Worm (Caenorhabditis elegans) whole organism, early embryonic: Measurements from ENCODE around the gene asna-1.

Experiments
- B0310.2 ChIP-seq: sonication (generic microtip); optimal IDR thresholded peaks from 2 replicates; lab custom pipeline; 2016; ENCODE audit warnings: mild to moderate bottlenecking, missing genetic modification characterization, missing compliant biosample characterization
- F13C5.2 ChIP-seq: sonication (generic microtip); optimal IDR thresholded peaks from 2 replicates; lab custom pipeline; 2017; ENCODE audit warnings: mild to moderate bottlenecking, missing genetic modification characterization, inconsistent platforms, missing compliant biosample characterization
- aly-1 ChIP-seq: sonication (generic microtip); optimal IDR thresholded peaks from 2 replicates; lab custom pipeline; 2016; ENCODE audit warnings: missing genetic modification characterization, missing compliant biosample characterization
- ama-1 ChIP-seq: fragments of 150-350 bp; optimal IDR thresholded peaks from 2 replicates; lab custom pipeline; 2014
- ceh-13 ChIP-seq: fragments of 200-800 bp; sonication (Bioruptor generic); optimal IDR thresholded peaks from 2 replicates; lab custom pipeline; 2018; ENCODE audit warnings: mild to moderate bottlenecking, missing genetic modification characterization, missing compliant biosample characterization
- ceh-36 ChIP-seq: sonication (generic microtip); optimal IDR thresholded peaks from 2 replicates; lab custom pipeline; 2016; ENCODE audit warnings: missing genetic modification characterization, inconsistent platforms, missing compliant biosample characterization
- ets-7 ChIP-seq: sonication (generic microtip); optimal IDR thresholded peaks from 2 replicates; lab custom pipeline; 2016; ENCODE audit warnings: missing genotype, missing genetic modification characterization, missing compliant biosample characterization
- flt-1 ChIP-seq: fragments of 200-800 bp; sonication (Bioruptor generic); IDR thresholded peaks from 2 replicates; pipeline ENCODE4 v1.3.6; 2022; ENCODE audit warnings: missing genetic modification characterization, missing compliant biosample characterization
- hmbx-1 ChIP-seq: sonication (generic microtip); optimal IDR thresholded peaks from 2 replicates; lab custom pipeline; 2016; ENCODE audit warnings: mild to moderate bottlenecking, missing genetic modification characterization, missing compliant biosample characterization
- hmg-4 ChIP-seq: fragments of 200-800 bp; sonication (Bioruptor generic); optimal IDR thresholded peaks from 2 replicates; lab custom pipeline; 2018; ENCODE audit warnings: mild to moderate bottlenecking, missing genetic modification characterization, missing compliant biosample characterization
- hnd-1 ChIP-seq: sonication (generic microtip); optimal IDR thresholded peaks from 2 replicates; lab custom pipeline; 2016; ENCODE audit warnings: missing genetic modification characterization, missing compliant biosample characterization
- pes-1 ChIP-seq: fragments of 200-800 bp; sonication (Bioruptor generic); IDR thresholded peaks from 2 replicates; pipeline ENCODE4 v1.3.6; 2022; ENCODE audit warnings: missing genetic modification reagents, missing genetic modification characterization, missing compliant biosample characterization
- scrt-1 ChIP-seq: fragments of 200-800 bp; sonication (Bioruptor generic); IDR thresholded peaks from 2 replicates; pipeline ENCODE4 v1.3.6; 2022; ENCODE audit warnings: missing genetic modification characterization, missing compliant biosample characterization
- sea-1 ChIP-seq: fragments of 200-800 bp; sonication (Bioruptor generic); conservative IDR thresholded peaks from 2 replicates; pipeline ENCODE4 v1.3.6; 2022; ENCODE audit warnings: missing genetic modification characterization, missing compliant biosample characterization
- tbx-11 ChIP-seq: fragments of 200-800 bp; sonication (Bioruptor generic); IDR thresholded peaks from 2 replicates; pipeline ENCODE4 v1.3.6; 2022; ENCODE audit warnings: missing genetic modification characterization, missing compliant biosample characterization
- tbx-37 ChIP-seq: fragments of 200-800 bp; sonication (Bioruptor generic); conservative IDR thresholded peaks from 2 replicates; pipeline ENCODE4 v1.3.6; 2022; ENCODE audit warnings: missing genetic modification reagents, missing genetic modification characterization, missing compliant biosample characterization
- tra-4 ChIP-seq: sonication (generic microtip); optimal IDR thresholded peaks from 2 replicates; lab custom pipeline; 2017; ENCODE audit warnings: missing genetic modification characterization, missing compliant biosample characterization

asna-1 gene

DNA sequence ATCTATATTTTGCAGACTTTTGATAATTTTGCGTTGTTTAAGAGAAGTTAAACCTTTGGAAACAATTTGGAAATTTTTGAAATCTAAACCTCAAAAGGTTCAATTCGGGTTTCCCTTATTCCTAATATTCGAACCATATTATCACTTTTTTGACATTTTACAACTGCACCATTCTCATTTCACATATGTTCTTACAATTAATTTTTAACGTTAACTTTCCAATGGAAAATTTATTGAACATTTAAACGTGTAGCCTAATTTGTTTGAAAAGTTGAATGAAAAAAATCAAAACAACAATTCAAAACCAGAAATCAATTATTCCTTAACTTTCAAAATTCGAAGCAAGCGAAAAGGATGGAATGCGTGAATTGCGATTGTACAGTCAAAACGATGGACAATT lies 29.1 kb downstream of the asna-1 start, which contains the start of gene ZK637.12:
TSS of gene ZK637.12 (plus strand) at position 301 of the 400 bp plus-strand sequence.
- TF ChIP-seq tbx-11 (GFP tag; lab: Robert Waterston, UW) = no peak
- TF ChIP-seq B0310.2 = no peak
- TF ChIP-seq hmbx-1 = no peak
- TF ChIP-seq tbx-37 (GFP tag; lab: Robert Waterston, UW) = no peak

DNA sequence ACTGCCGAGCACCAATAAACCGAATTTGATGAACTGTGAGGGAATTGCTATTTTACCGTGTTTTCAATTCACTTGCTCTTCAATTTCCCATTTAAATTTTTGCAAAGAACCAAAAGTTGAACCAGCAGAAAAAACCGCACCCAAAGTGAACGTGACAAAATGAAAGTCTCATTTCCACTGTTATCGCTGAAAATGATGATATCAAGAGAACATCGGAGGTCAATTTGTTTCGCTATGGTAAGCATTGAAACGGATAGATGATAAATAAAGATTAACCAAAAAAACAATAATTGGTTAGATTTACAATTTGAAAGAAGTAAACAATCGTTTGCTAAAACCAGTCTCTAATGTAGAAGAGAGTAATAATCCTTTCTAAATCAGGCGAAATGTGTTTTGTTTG lies 30.7 kb downstream of the asna-1 start:
- TF ChIP-seq ceh-36 = no peak
- TF ChIP-seq hmbx-1 = no peak
- no peak for TF ChIP-seq ama-1 (lab: Kevin White, UChicago)
- TF ChIP-seq scrt-1 = no peak
- no peak for TF ChIP-seq tbx-11 (GFP tag; lab: Robert Waterston, UW)
- no peak for TF ChIP-seq tra-4

DNA sequence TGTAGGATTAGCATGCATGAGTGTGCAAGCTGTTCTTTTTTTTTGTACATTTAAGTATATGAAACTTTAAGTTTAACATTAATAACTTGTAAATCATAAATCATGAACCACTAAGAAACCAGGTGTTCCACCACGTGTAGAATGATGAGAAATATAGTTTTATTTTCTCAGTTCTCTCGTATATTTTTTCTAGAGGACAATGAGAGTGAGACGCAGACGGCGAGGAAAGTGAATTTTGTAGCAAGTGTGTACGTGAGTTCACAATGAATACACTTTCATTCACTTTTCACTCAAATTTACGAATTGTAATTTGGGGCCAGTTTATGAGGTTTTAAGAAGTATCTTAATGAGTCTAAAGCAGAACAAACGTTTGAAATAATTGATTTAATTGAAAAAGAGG lies 31.6 kb downstream of the asna-1 start:
- TF ChIP-seq ama-1 (lab: Kevin White, UChicago) (no peak), flt-1 (GFP tag; lab: Robert Waterston, UW) (no peak), ets-7 (tag; lab: Kevin White, UChicago) (no peak), F13C5.2 (tag; lab: Kevin White, UChicago) (no peak), scrt-1 (no peak), hnd-1 (tag; lab: Kevin White, UChicago) (no peak), ceh-13 (GFP tag; lab: Kevin White, UChicago) (no peak), sea-1 (no peak), aly-1 (tag; lab: Kevin White, UChicago) (no peak), B0310.2 (no peak), tbx-37 (GFP tag; lab: Robert Waterston, UW) (no peak)

DNA sequence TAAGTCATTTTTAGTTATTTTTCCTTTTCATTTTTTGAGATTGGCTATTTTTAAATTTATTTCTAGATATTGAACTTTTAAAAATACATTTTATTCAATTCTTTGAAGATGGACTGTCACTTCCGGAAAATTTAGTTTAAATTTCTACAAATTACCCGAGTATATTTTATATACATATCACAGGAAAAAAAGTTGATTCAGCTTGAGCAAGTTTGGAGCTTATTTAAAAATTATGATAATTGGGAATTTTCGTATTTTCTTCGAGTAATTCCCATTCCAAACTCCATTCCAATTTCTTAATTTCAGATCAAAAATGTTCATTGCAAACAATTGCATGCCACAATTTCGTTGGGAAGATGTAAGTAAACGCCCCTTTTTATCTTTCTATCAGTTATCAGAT lies 34.8 kb downstream of the asna-1 start, which contains the start of gene arrd-15:
TSS of gene arrd-15 (plus strand) at position 301 of the 400 bp plus-strand sequence.
- TF ChIP-seq hmg-4 (GFP tag; lab: Kevin White, UChicago) = no peak
- TF ChIP-seq tbx-11 (GFP tag; lab: Robert Waterston, UW) = no peak
- no peak for TF ChIP-seq tra-4
- no peak for TF ChIP-seq ama-1 (lab: Kevin White, UChicago)
- no peak for TF ChIP-seq tbx-37 (GFP tag; lab: Robert Waterston, UW)
- no peak for TF ChIP-seq ets-7 (tag; lab: Kevin White, UChicago)
- no peak for TF ChIP-seq F13C5.2 (tag; lab: Kevin White, UChicago)
- TF ChIP-seq hmbx-1 = no peak
- TF ChIP-seq flt-1 (GFP tag; lab: Robert Waterston, UW) = no peak
- no peak for TF ChIP-seq scrt-1
- no peak for TF ChIP-seq ceh-36
- TF ChIP-seq aly-1 (tag; lab: Kevin White, UChicago) = no peak
- no peak for TF ChIP-seq sea-1

DNA sequence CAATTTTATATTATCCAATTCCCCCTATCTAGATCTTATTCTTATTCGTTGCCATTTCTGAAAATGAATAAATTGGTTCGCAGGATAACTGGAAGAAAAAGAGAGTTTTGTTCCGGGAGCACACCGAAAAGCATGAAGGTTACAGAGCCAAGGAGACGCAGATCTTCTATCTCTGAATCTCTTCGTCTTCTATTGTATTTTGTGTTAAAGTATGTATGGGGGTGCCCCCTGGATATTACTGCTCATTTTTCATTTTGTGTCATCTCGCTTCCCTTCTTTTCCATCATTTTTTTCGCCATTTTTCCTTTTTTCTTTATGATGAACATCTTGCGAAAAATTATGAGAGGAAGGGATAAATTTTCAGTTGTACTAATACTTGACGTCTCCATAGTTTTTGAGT lies 38.8 kb downstream of the asna-1 start:
- TF ChIP-seq ama-1 (lab: Kevin White, UChicago) (no peak), tbx-11 (GFP tag; lab: Robert Waterston, UW) (no peak), hmg-4 (GFP tag; lab: Kevin White, UChicago) (no peak), sea-1 (no peak), hnd-1 (tag; lab: Kevin White, UChicago) (no peak), ets-7 (tag; lab: Kevin White, UChicago) (no peak), flt-1 (GFP tag; lab: Robert Waterston, UW) (no peak), scrt-1 (no peak), pes-1 (GFP tag; lab: Robert Waterston, UW) (no peak), B0310.2 (no peak), ceh-36 (no peak), hmbx-1 (no peak), aly-1 (tag; lab: Kevin White, UChicago) (no peak), tbx-37 (GFP tag; lab: Robert Waterston, UW) (no peak), ceh-13 (GFP tag; lab: Kevin White, UChicago) (no peak), F13C5.2 (tag; lab: Kevin White, UChicago) (no peak), tra-4 (no peak)

DNA sequence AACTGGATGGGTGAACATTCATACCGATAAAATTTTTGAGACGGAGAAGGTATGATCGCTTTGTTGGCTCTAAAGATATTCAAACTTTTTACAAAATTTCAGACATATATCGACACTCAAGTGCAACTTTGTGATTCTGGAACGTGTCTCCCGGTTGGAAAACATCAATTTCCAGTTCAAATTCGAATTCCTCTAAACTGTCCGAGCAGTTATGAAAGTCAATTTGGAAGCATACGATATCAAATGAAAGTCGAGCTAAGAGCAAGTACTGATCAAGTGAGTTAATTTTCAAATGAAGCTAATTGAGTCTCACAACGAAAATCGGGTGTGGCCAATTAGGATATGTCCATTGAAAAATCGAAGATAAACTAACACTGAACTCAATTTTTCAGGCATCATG lies 39.5 kb downstream of the asna-1 start:
- TF ChIP-seq tbx-37 (GFP tag; lab: Robert Waterston, UW) (no peak), flt-1 (GFP tag; lab: Robert Waterston, UW) (no peak), hmg-4 (GFP tag; lab: Kevin White, UChicago) (no peak), hnd-1 (tag; lab: Kevin White, UChicago) (no peak)

DNA sequence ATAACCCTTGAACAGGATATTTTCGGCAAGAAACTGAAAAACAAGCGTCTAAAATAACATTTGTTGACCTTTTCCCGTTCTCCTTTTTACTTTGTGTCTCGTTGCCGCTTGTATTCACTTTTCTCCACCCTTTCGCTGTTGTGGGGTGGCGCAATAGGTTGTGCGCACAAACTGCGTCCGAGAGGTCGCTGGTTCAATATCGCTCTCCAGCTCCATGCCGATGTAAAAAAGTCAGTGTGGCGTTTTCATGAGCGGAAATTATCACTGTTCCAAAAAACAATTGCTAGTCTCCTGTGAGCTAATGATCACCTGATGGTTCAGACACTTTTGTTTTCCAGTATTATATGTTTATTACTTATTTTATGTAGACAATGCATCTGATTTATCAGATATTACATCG lies 42.7 kb downstream of the asna-1 start:
- TF ChIP-seq tbx-11 (GFP tag; lab: Robert Waterston, UW) (peak; percentile 92), ceh-13 (GFP tag; lab: Kevin White, UChicago) (peak; percentile 94), sea-1 (peak; percentile 88), pes-1 (GFP tag; lab: Robert Waterston, UW) (peak; percentile 93), aly-1 (tag; lab: Kevin White, UChicago) (peak; percentile 87), hnd-1 (tag; lab: Kevin White, UChicago) (peak; percentile 83), B0310.2 (peak; percentile 84), hmg-4 (GFP tag; lab: Kevin White, UChicago) (no peak), tbx-37 (GFP tag; lab: Robert Waterston, UW) (peak; percentile 91), ama-1 (lab: Kevin White, UChicago) (no peak), tra-4 (peak; percentile 81), scrt-1 (peak; percentile 93), F13C5.2 (tag; lab: Kevin White, UChicago) (peak; percentile 96), ets-7 (tag; lab: Kevin White, UChicago) (peak; percentile 90), hmbx-1 (peak; percentile 73), flt-1 (GFP tag; lab: Robert Waterston, UW) (peak; percentile 88), ceh-36 (peak; percentile 90)

DNA sequence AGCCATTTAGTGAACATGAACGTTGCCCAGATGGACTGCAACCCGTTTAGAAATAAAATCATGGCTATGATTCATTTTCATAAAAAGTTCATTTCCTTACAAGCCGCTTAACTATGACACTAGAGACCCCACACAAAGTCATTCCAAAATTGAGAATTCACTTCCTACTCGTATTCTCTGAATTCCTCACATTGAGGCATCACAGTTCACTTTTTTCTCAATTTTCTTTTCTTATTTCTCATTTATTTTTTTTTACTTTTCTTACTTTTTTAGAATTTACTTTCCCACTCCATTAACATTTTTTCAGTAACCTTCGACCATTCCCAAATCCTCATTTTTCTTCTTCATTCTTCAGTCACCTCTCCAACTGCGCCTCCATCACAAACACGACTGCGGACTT lies 49.5 kb downstream of the asna-1 start, which contains the start of gene dhrr-1:
TSS of gene dhrr-1 (plus strand) at position 301 of the 400 bp plus-strand sequence.
- no peak for TF ChIP-seq scrt-1
- TF ChIP-seq tbx-37 (GFP tag; lab: Robert Waterston, UW) = no peak
- TF ChIP-seq hmg-4 (GFP tag; lab: Kevin White, UChicago) = no peak
- no peak for TF ChIP-seq flt-1 (GFP tag; lab: Robert Waterston, UW)
- no peak for TF ChIP-seq hmbx-1
- TF ChIP-seq aly-1 (tag; lab: Kevin White, UChicago) = no peak
- TF ChIP-seq ceh-36 = no peak
- TF ChIP-seq F13C5.2 (tag; lab: Kevin White, UChicago) = no peak
- TF ChIP-seq B0310.2 = no peak
